Fruit fly (Drosophila melanogaster): ENCODE data around the gene CG46435.

- TF ChIP-seq zfh1 (GFP tag; IDR thresholded peaks at IDR 0.05) (no peak), CG1792 (GFP tag; optimal IDR thresholded peaks at IDR 0.05) (no peak), CG4730 (GFP tag; IDR thresholded peaks at IDR 0.05) (no peak), CG13296 (GFP tag; optimal IDR thresholded peaks at IDR 0.05) (no peak), CG17912 (GFP tag; optimal IDR thresholded peaks at IDR 0.05) (no peak), CG8089 (GFP tag; optimal IDR thresholded peaks at IDR 0.05) (no peak), CG9797 (GFP tag; optimal IDR thresholded peaks at IDR 0.05) (no peak), pfk (GFP tag; optimal IDR thresholded peaks at IDR 0.05) (no peak), Bteb2 (GFP tag; optimal IDR thresholded peaks at IDR 0.05) (no peak), cato (GFP tag; optimal IDR thresholded peaks at IDR 0.05; ENCODE audit: borderline replicate concordance) (no peak), Dref (GFP tag; IDR thresholded peaks at IDR 0.05) (no peak), Sox102F (GFP tag; optimal IDR thresholded peaks at IDR 0.05) (no peak), CTCF (GFP tag; optimal IDR thresholded peaks at IDR 0.05) (no peak)
Measured at dm6 chr3L:19496600-19496999, 48.3 kb upstream of the CG46435 start.

Measured in whole organism, embryonic.